Worm (Caenorhabditis elegans) whole organism, mixed stage, embryonic: ENCODE data around the gene C29F3.3.

Source experiments
- ces-1 ChIP-seq: fragments of 150-350 bp; optimal IDR thresholded peaks from 2 replicates; lab custom pipeline; 2014; ENCODE audit warnings: missing biosample characterization, missing genetic modification reagents, missing genetic modification characterization
- nhr-237 ChIP-seq: fragments of 150-350 bp; optimal IDR thresholded peaks from 2 replicates; lab custom pipeline; 2014; ENCODE audit warnings: missing biosample characterization, missing genetic modification characterization
- nhr-76 ChIP-seq: sonication (generic microtip); optimal IDR thresholded peaks from 2 replicates; lab custom pipeline; 2017; ENCODE audit warnings: missing biosample characterization, missing genetic modification characterization
- pha-4 ChIP-seq: fragments of 150-350 bp; optimal IDR thresholded peaks from 2 replicates; lab custom pipeline; 2018; ENCODE audit warnings: missing biosample characterization, missing genetic modification reagents, missing genetic modification characterization
- sptf-1 ChIP-seq: sonication (generic microtip); optimal IDR thresholded peaks from 2 replicates; lab custom pipeline; 2017; ENCODE audit warnings: mild to moderate bottlenecking, missing genetic modification characterization, moderate library complexity, missing compliant biosample characterization
- unc-62 ChIP-seq: fragments of 150-350 bp; optimal IDR thresholded peaks from 2 replicates; lab custom pipeline; 2014; ENCODE audit warnings: missing biosample characterization, missing genetic modification reagents, missing genetic modification characterization

- TF ChIP-seq unc-62 (GFP tag; lab: Kevin White, UChicago) (no peak), nhr-76 (tag; lab: Kevin White, UChicago) (no peak), nhr-237 (no peak), ces-1 (no peak), sptf-1 (tag; lab: Kevin White, UChicago) (no peak), pha-4 (no peak)
Observed at ce11 chrV:15330314-15330713, 16.9 kb downstream of the C29F3.3 start, which contains the start of gene srh-295.
